Fruit fly (Drosophila melanogaster): ENCODE measurements around the gene mthl10.

Gene mthl10

DNA sequence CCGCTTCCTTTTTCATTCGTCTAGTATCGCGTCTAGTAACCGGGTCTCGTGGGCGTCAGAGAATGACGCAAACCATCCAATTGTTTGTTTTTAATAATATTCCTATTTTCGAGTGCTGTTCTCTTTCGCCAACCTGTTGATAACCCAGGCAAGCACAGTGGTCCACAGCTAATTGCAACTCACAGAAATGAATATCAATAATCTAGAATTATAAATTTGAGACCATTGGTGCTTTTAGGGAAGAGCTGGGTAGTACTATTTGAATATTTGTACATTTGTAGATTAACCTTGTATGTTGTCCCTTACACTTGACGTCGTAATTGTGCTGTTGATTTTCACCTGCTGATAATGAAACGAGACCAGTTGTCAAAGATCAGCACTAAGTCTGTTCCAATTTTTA, 7.0 kb upstream of the mthl10 start (continued):
- TF ChIP-seq HLH106 (tag; optimal IDR thresholded peaks at IDR 0.05): no peak
- TF ChIP-seq jim (GFP tag; optimal IDR thresholded peaks at IDR 0.05): no peak
- no peak for TF ChIP-seq Hnf4 (GFP tag; optimal IDR thresholded peaks at IDR 0.05)
- TF ChIP-seq dl (GFP tag; optimal IDR thresholded peaks at IDR 0.05; ENCODE audit: insufficient read depth in 1 of 2, partially characterized antibody in 2 of 2): no peak
- TF ChIP-seq sv (GFP tag; optimal IDR thresholded peaks at IDR 0.05): no peak
- TF ChIP-seq Hr78 (GFP tag; optimal IDR thresholded peaks at IDR 0.05): no peak

dm6 chr3L:348406-348743, 5.7 kb upstream of the mthl10 start:
- no peak for TF ChIP-seq HLH106 (tag; optimal IDR thresholded peaks at IDR 0.05)
- no peak for TF ChIP-seq rgr (GFP tag; optimal IDR thresholded peaks at IDR 0.05)
- no peak for TF ChIP-seq Abd-B (GFP tag; optimal IDR thresholded peaks at IDR 0.05)
- TF ChIP-seq Dfd (GFP tag; optimal IDR thresholded peaks at IDR 0.05): no peak
- TF ChIP-seq CrebA (GFP tag; optimal IDR thresholded peaks at IDR 0.05; ENCODE audit: borderline replicate concordance): no peak
- no peak for TF ChIP-seq dl (GFP tag; optimal IDR thresholded peaks at IDR 0.05; ENCODE audit: insufficient read depth in 1 of 2, partially characterized antibody in 2 of 2)
- TF ChIP-seq CG9705 (GFP tag; optimal IDR thresholded peaks at IDR 0.05): no peak
- no peak for TF ChIP-seq pan (optimal IDR thresholded peaks at IDR 0.05)
- no peak for TF ChIP-seq jim (GFP tag; optimal IDR thresholded peaks at IDR 0.05)
- TF ChIP-seq psq (GFP tag; optimal IDR thresholded peaks at IDR 0.05): no peak
- TF ChIP-seq Hr83 (GFP tag; optimal IDR thresholded peaks at IDR 0.05; ENCODE audit: poor library complexity, severe bottlenecking): no peak
- TF ChIP-seq Hnf4 (GFP tag; optimal IDR thresholded peaks at IDR 0.05): no peak
- TF ChIP-seq Rel (GFP tag; optimal IDR thresholded peaks at IDR 0.05): no peak
- TF ChIP-seq Rel (tag; optimal IDR thresholded peaks at IDR 0.05): no peak
- no peak for TF ChIP-seq Mio (GFP tag; optimal IDR thresholded peaks at IDR 0.05)

DNA sequence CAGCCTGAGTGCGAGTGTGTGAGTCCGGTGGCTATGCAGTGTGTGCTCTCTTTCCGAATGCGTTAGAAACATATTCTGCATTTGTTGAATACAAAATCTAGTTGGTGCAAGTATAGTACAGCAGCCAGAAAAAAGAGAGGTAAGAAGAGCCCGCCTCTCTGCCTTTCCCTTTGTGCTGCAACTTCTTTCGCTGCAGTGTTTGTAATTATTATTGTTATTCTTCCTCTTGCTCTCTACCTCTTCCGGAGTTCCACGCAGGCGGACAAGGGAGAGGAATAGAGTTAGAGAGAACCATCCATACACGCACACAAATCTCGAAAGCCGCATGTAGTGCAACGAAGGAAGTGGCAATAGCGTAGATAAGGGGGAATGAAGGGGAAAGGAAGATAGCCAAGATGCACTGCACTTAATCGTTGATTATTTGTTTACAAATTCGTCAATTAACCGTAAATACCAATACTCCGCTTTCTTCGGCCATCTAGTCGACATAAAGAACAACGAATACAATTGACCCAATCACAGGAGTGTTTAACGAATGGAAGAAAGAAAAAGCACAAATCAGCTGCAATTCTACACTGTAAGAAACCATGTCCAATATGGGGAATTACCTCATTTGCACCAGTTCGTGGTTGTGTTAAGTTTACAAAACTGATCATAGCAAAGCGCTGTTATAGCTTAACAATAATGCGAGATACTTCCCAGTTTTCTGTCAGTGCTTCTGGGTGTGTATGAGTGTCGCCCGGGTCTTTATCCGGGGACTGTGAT, 5.1 kb upstream of the mthl10 start:
- TF ChIP-seq Rel (GFP tag; optimal IDR thresholded peaks at IDR 0.05): peak; percentile 15
- TF ChIP-seq Rel (tag; optimal IDR thresholded peaks at IDR 0.05): peak; percentile 24
- TF ChIP-seq usp (GFP tag; optimal IDR thresholded peaks at IDR 0.05): no peak
- peak; percentile 78 for TF ChIP-seq fru (GFP tag; optimal IDR thresholded peaks at IDR 0.05)
- peak; percentile 42 for TF ChIP-seq Jra (GFP tag; optimal IDR thresholded peaks at IDR 0.05)
- no peak for TF ChIP-seq Myc (optimal IDR thresholded peaks at IDR 0.05)
- TF ChIP-seq Vsx2 (GFP tag; optimal IDR thresholded peaks at IDR 0.05; ENCODE audit: partially characterized antibody): no peak
- peak; percentile 66 for TF ChIP-seq OdsH (GFP tag; optimal IDR thresholded peaks at IDR 0.05)
- TF ChIP-seq dl (GFP tag; optimal IDR thresholded peaks at IDR 0.05; ENCODE audit: insufficient read depth in 1 of 2, partially characterized antibody in 2 of 2): peak in 1 of 2 experiments; percentile 6
- TF ChIP-seq ey (GFP tag; optimal IDR thresholded peaks at IDR 0.05): peak; percentile 85
- no peak for TF ChIP-seq Dif (GFP tag; optimal IDR thresholded peaks at IDR 0.05; ENCODE audit: partially characterized antibody)
- TF ChIP-seq Hr83 (GFP tag; optimal IDR thresholded peaks at IDR 0.05; ENCODE audit: poor library complexity, severe bottlenecking): no peak
- no peak for TF ChIP-seq Mio (GFP tag; optimal IDR thresholded peaks at IDR 0.05)
- TF ChIP-seq GATAd (GFP tag; optimal IDR thresholded peaks at IDR 0.05): no peak
- no peak for TF ChIP-seq Hr78 (GFP tag; optimal IDR thresholded peaks at IDR 0.05)
- TF ChIP-seq woc (GFP tag; optimal IDR thresholded peaks at IDR 0.05): peak; percentile 67
- no peak for TF ChIP-seq CG9705 (GFP tag; optimal IDR thresholded peaks at IDR 0.05)
- peak; percentile 40 for TF ChIP-seq dmrt93B (GFP tag; optimal IDR thresholded peaks at IDR 0.05)
- peak; percentile 4 for TF ChIP-seq brk (GFP tag; optimal IDR thresholded peaks at IDR 0.05)
- TF ChIP-seq br (GFP tag; optimal IDR thresholded peaks at IDR 0.05): peak; percentile 75
- no peak for TF ChIP-seq CrebA (GFP tag; optimal IDR thresholded peaks at IDR 0.05; ENCODE audit: borderline replicate concordance)
- TF ChIP-seq Abd-B (GFP tag; optimal IDR thresholded peaks at IDR 0.05): no peak
- TF ChIP-seq jim (GFP tag; optimal IDR thresholded peaks at IDR 0.05): no peak
- no peak for TF ChIP-seq Dfd (GFP tag; optimal IDR thresholded peaks at IDR 0.05)
- peak; percentile 65 for TF ChIP-seq Hnf4 (GFP tag; optimal IDR thresholded peaks at IDR 0.05)
- no peak for TF ChIP-seq dsf (GFP tag; optimal IDR thresholded peaks at IDR 0.05; ENCODE audit: borderline replicate concordance)
- peak; percentile 30 for TF ChIP-seq CG32264 (GFP tag; optimal IDR thresholded peaks at IDR 0.05)
- no peak for TF ChIP-seq N (GFP tag; optimal IDR thresholded peaks at IDR 0.05)
- TF ChIP-seq sv (GFP tag; optimal IDR thresholded peaks at IDR 0.05): peak; percentile 65
- no peak for TF ChIP-seq pan (optimal IDR thresholded peaks at IDR 0.05)
- TF ChIP-seq h (GFP tag; optimal IDR thresholded peaks at IDR 0.05): peak; percentile 84
- peak; percentile 76 for TF ChIP-seq psq (GFP tag; optimal IDR thresholded peaks at IDR 0.05)
- peak; percentile 52 for TF ChIP-seq Sp1 (GFP tag; optimal IDR thresholded peaks at IDR 0.05)
- peak; percentile 6 for TF ChIP-seq sage (GFP tag; optimal IDR thresholded peaks at IDR 0.05)
- TF ChIP-seq lola (GFP tag; optimal IDR thresholded peaks at IDR 0.05): no peak
- peak; percentile 80 for TF ChIP-seq rgr (GFP tag; optimal IDR thresholded peaks at IDR 0.05)
- peak; percentile 39 for TF ChIP-seq HLH106 (tag; optimal IDR thresholded peaks at IDR 0.05)
- TF ChIP-seq foxo (GFP tag; optimal IDR thresholded peaks at IDR 0.05): peak in 1 of 2 experiments; percentile 84
- TF ChIP-seq tai (GFP tag; optimal IDR thresholded peaks at IDR 0.05): no peak

All from whole organism, wandering third instar larva.